Fruit fly (Drosophila melanogaster) whole organism, embryonic: ENCODE measurements around the gene CG17105.

Source experiments
- Asciz ChIP-seq: fragments of 200-800 bp; sonication (Bioruptor generic); optimal IDR thresholded peaks from 2 replicates; lab custom pipeline; 2017; ENCODE audit warnings: missing biosample characterization, mild to moderate bottlenecking, missing genetic modification characterization, missing genetic modification reagents
- B-H1 ChIP-seq: fragments of 200-800 bp; sonication (Bioruptor generic); IDR thresholded peaks from 3 replicates; pipeline ENCODE4 v1.3.6; 2022; ENCODE audit warnings: missing biosample characterization, missing genetic modification characterization
- B-H2 ChIP-seq: fragments of 200-800 bp; sonication (Bioruptor generic); optimal IDR thresholded peaks from 2 replicates; lab custom pipeline; 2018; ENCODE audit warnings: missing biosample characterization, mild to moderate bottlenecking, missing genetic modification characterization
- CG1024 ChIP-seq: fragments of 200-800 bp; sonication (Bioruptor generic); IDR thresholded peaks from 2 replicates; pipeline ENCODE4 v1.3.6; 2022; ENCODE audit warnings: missing biosample characterization, missing genetic modification characterization
- CG10565 ChIP-seq: fragments of 200-800 bp; sonication (Bioruptor generic); optimal IDR thresholded peaks from 3 replicates; lab custom pipeline; 2016; ENCODE audit warnings: missing biosample characterization, mild to moderate bottlenecking, missing genetic modification characterization
- CG10654 ChIP-seq: fragments of 200-800 bp; sonication (Bioruptor generic); optimal IDR thresholded peaks from 2 replicates; lab custom pipeline; 2016; ENCODE audit warnings: missing biosample characterization, missing genetic modification characterization
- CG12236 ChIP-seq: fragments of 200-800 bp; sonication (Bioruptor generic); optimal IDR thresholded peaks from 2 replicates; lab custom pipeline; 2016; ENCODE audit warnings: missing biosample characterization, missing genetic modification characterization
- CG12769 ChIP-seq: fragments of 200-800 bp; sonication (Bioruptor generic); optimal IDR thresholded peaks from 2 replicates; lab custom pipeline; 2019; ENCODE audit warnings: missing biosample characterization, mild to moderate bottlenecking, missing genetic modification characterization, moderate library complexity
- CG13624 ChIP-seq: fragments of 200-800 bp; sonication (Bioruptor generic); optimal IDR thresholded peaks from 2 replicates; lab custom pipeline; 2016; ENCODE audit warnings: missing biosample characterization, missing genetic modification characterization
- CG15514 ChIP-seq: fragments of 200-800 bp; sonication (Bioruptor generic); optimal IDR thresholded peaks from 3 replicates; lab custom pipeline; 2017; ENCODE audit warnings: missing biosample characterization, missing genetic modification characterization, mild to moderate bottlenecking, moderate library complexity, missing genetic modification reagents
- CG16779 ChIP-seq: fragments of 200-800 bp; sonication (Bioruptor generic); IDR thresholded peaks from 2 replicates; pipeline ENCODE4 v1.3.6; 2022; ENCODE audit warnings: missing biosample characterization, missing genetic modification characterization
- CG17385 ChIP-seq: fragments of 200-800 bp; sonication (Bioruptor generic); optimal IDR thresholded peaks from 3 replicates; lab custom pipeline; 2018; ENCODE audit warnings: missing biosample characterization, mild to moderate bottlenecking, missing genetic modification characterization
- CG2889 ChIP-seq: fragments of 200-800 bp; sonication (Bioruptor generic); IDR thresholded peaks from 3 replicates; pipeline ENCODE4 v1.3.6; 2022; ENCODE audit warnings: missing biosample characterization, missing genetic modification characterization
- CG3838 ChIP-seq: fragments of 200-800 bp; sonication (Bioruptor generic); optimal IDR thresholded peaks from 3 replicates; lab custom pipeline; 2016; ENCODE audit warnings: missing biosample characterization, missing genetic modification characterization
- CG4617 ChIP-seq: fragments of 200-800 bp; sonication (Bioruptor generic); optimal IDR thresholded peaks from 3 replicates; lab custom pipeline; 2016; ENCODE audit warnings: missing biosample characterization, missing genetic modification characterization, borderline replicate concordance
- CG4854 ChIP-seq: fragments of 200-800 bp; sonication (Bioruptor generic); optimal IDR thresholded peaks from 2 replicates; lab custom pipeline; 2016; ENCODE audit warnings: missing biosample characterization, missing genetic modification characterization, inconsistent platforms
- CG5245 ChIP-seq: fragments of 200-800 bp; sonication (Bioruptor generic); optimal IDR thresholded peaks from 3 replicates; lab custom pipeline; 2016; ENCODE audit warnings: missing biosample characterization, missing genetic modification characterization
- CG5953 ChIP-seq: fragments of 200-800 bp; sonication (Bioruptor generic); IDR thresholded peaks from 2 replicates; pipeline ENCODE4 v1.3.6; 2022; ENCODE audit warnings: missing biosample characterization, missing genetic modification characterization
- CG6175 ChIP-seq: fragments of 200-800 bp; sonication (Bioruptor generic); IDR thresholded peaks from 3 replicates; pipeline ENCODE4 v1.3.6; 2022; ENCODE audit warnings: missing biosample characterization, missing genetic modification characterization
- CTCF ChIP-seq: fragments of 200-800 bp; sonication (Bioruptor generic); optimal IDR thresholded peaks from 2 replicates; lab custom pipeline; 2017; ENCODE audit warnings: missing biosample characterization, mild to moderate bottlenecking, missing genetic modification characterization, moderate library complexity
- Fer3 ChIP-seq: fragments of 200-800 bp; sonication (Bioruptor generic); optimal IDR thresholded peaks from 2 replicates; lab custom pipeline; 2018; ENCODE audit warnings: missing biosample characterization, mild to moderate bottlenecking, missing genetic modification characterization, moderate library complexity
- HLH54F ChIP-seq: fragments of 200-800 bp; sonication (Bioruptor generic); optimal IDR thresholded peaks from 3 replicates; lab custom pipeline; 2016; ENCODE audit warnings: missing biosample characterization, missing genetic modification characterization
- Hand ChIP-seq: fragments of 200-800 bp; sonication (Bioruptor generic); optimal IDR thresholded peaks from 2 replicates; lab custom pipeline; 2017; ENCODE audit warnings: mild to moderate bottlenecking, missing biosample characterization, missing genetic modification reagents, missing genetic modification characterization
- Hr3 ChIP-seq: fragments of 200-800 bp; sonication (Bioruptor generic); optimal IDR thresholded peaks from 3 replicates; lab custom pipeline; 2016; ENCODE audit warnings: missing biosample characterization, missing genetic modification characterization
- Jarid2 ChIP-seq: fragments of 200-800 bp; sonication (Bioruptor generic); optimal IDR thresholded peaks from 3 replicates; lab custom pipeline; 2017; ENCODE audit warnings: mild to moderate bottlenecking, missing biosample characterization, missing genetic modification reagents, missing genetic modification characterization
- Meics ChIP-seq: fragments of 200-800 bp; sonication (Bioruptor generic); optimal IDR thresholded peaks from 2 replicates; lab custom pipeline; 2017; ENCODE audit warnings: missing biosample characterization, mild to moderate bottlenecking, missing genetic modification characterization
- Myb ChIP-seq: fragments of 200-800 bp; sonication (Bioruptor generic); optimal IDR thresholded peaks from 2 replicates; lab custom pipeline; 2016; ENCODE audit warnings: missing biosample characterization, missing genetic modification characterization
- NC2β ChIP-seq: fragments of 200-800 bp; sonication (Bioruptor generic); optimal IDR thresholded peaks from 2 replicates; lab custom pipeline; 2016; ENCODE audit warnings: missing biosample characterization, missing genetic modification characterization
- NFAT ChIP-seq: fragments of 200-800 bp; sonication (Bioruptor generic); IDR thresholded peaks from 2 replicates; pipeline ENCODE4 v1.3.6; 2022; ENCODE audit warnings: missing biosample characterization, missing genetic modification characterization
- Usf ChIP-seq: fragments of 200-800 bp; sonication (Bioruptor generic); optimal IDR thresholded peaks from 2 replicates; lab custom pipeline; 2017; ENCODE audit warnings: missing genotype, missing biosample characterization, missing genetic modification characterization
- Xbp1 ChIP-seq: fragments of 200-800 bp; sonication (Bioruptor generic); optimal IDR thresholded peaks from 3 replicates; lab custom pipeline; 2016; ENCODE audit warnings: missing biosample characterization, mild to moderate bottlenecking, missing genetic modification characterization
- amos ChIP-seq: fragments of 200-800 bp; sonication (Bioruptor generic); IDR thresholded peaks from 2 replicates; pipeline ENCODE4 v1.3.6; 2022; ENCODE audit warnings: missing biosample characterization, missing genetic modification characterization; ENCODE audit not compliant: partially characterized antibody
- bsh ChIP-seq, 2 experiments: fragments of 200-800 bp; sonication (Bioruptor generic); optimal IDR thresholded peaks; 2 replicates each; lab custom pipeline; 2017 to 2018; ENCODE audit warnings: mild to moderate bottlenecking in 2 of 2, missing biosample characterization in 2 of 2, missing genetic modification characterization in 2 of 2, moderate library complexity in 1 of 2
- cas ChIP-seq: fragments of 200-800 bp; sonication (Bioruptor generic); IDR thresholded peaks from 2 replicates; pipeline ENCODE4 v1.3.6; 2022; ENCODE audit warnings: missing biosample characterization, missing genetic modification characterization
- caup ChIP-seq: fragments of 200-800 bp; sonication (Bioruptor generic); optimal IDR thresholded peaks from 3 replicates; lab custom pipeline; 2017; ENCODE audit warnings: missing biosample characterization, mild to moderate bottlenecking, missing genetic modification characterization, moderate library complexity; ENCODE audit not compliant: severe bottlenecking
- chif ChIP-seq, 2 experiments: fragments of 200-800 bp; sonication (Bioruptor generic); optimal IDR thresholded peaks; 3 replicates each; lab custom pipeline; 2016; ENCODE audit warnings: missing biosample characterization in 2 of 2, missing genetic modification characterization in 2 of 2
- crc ChIP-seq: fragments of 200-800 bp; sonication (Bioruptor generic); optimal IDR thresholded peaks from 2 replicates; lab custom pipeline; 2016; ENCODE audit warnings: missing biosample characterization, missing genetic modification characterization
- croc ChIP-seq: fragments of 200-800 bp; sonication (Bioruptor generic); conservative IDR thresholded peaks from 3 replicates; pipeline ENCODE4 v1.3.6; 2022; ENCODE audit warnings: missing biosample characterization, missing genetic modification characterization
- cwo ChIP-seq: fragments of 200-800 bp; sonication (Bioruptor generic); optimal IDR thresholded peaks from 3 replicates; lab custom pipeline; 2017; ENCODE audit warnings: missing biosample characterization, missing genetic modification characterization, mild to moderate bottlenecking, moderate library complexity, missing genetic modification reagents
- eyg ChIP-seq: fragments of 200-800 bp; sonication (Bioruptor generic); optimal IDR thresholded peaks from 3 replicates; lab custom pipeline; 2016; ENCODE audit warnings: missing biosample characterization, missing genetic modification characterization
- gcm ChIP-seq: fragments of 200-800 bp; sonication (Bioruptor generic); optimal IDR thresholded peaks from 2 replicates; lab custom pipeline; 2019; ENCODE audit warnings: missing biosample characterization, mild to moderate bottlenecking, missing genetic modification characterization, moderate library complexity
- gro ChIP-seq: fragments of 200-800 bp; sonication (Bioruptor generic); optimal IDR thresholded peaks from 2 replicates; lab custom pipeline; 2016; ENCODE audit warnings: missing biosample characterization, missing genetic modification characterization
- ham ChIP-seq: fragments of 200-800 bp; sonication (Bioruptor generic); IDR thresholded peaks from 2 replicates; pipeline ENCODE4 v1.3.6; 2022; ENCODE audit warnings: missing biosample characterization, missing genetic modification characterization
- insv ChIP-seq, 2 experiments: fragments of 200-800 bp; sonication (Bioruptor generic); optimal IDR thresholded peaks; 3 replicates each; lab custom pipeline; 2016 to 2018; ENCODE audit warnings: missing biosample characterization in 2 of 2, missing genetic modification characterization in 2 of 2
- lbe ChIP-seq: fragments of 200-800 bp; sonication (Bioruptor generic); optimal IDR thresholded peaks from 2 replicates; lab custom pipeline; 2016; ENCODE audit warnings: missing biosample characterization, mild to moderate bottlenecking, missing genetic modification characterization
- nom ChIP-seq: fragments of 200-800 bp; sonication (Bioruptor generic); optimal IDR thresholded peaks from 2 replicates; lab custom pipeline; 2017; ENCODE audit warnings: missing biosample characterization, missing genetic modification characterization, mild to moderate bottlenecking, moderate library complexity, missing genetic modification reagents
- peb ChIP-seq: fragments of 200-800 bp; sonication (Bioruptor generic); IDR thresholded peaks from 2 replicates; pipeline ENCODE4 v1.3.6; 2022; ENCODE audit warnings: missing biosample characterization, missing genetic modification characterization
- ranshi ChIP-seq: fragments of 200-800 bp; sonication (Bioruptor generic); IDR thresholded peaks from 2 replicates; pipeline ENCODE4 v1.3.6; 2022; ENCODE audit warnings: missing biosample characterization, missing genetic modification characterization
- ro ChIP-seq: fragments of 200-800 bp; sonication (Bioruptor generic); IDR thresholded peaks from 2 replicates; pipeline ENCODE4 v1.3.6; 2022; ENCODE audit warnings: missing biosample characterization, missing genetic modification characterization
- shn ChIP-seq: fragments of 200-800 bp; sonication (Bioruptor generic); optimal IDR thresholded peaks from 3 replicates; lab custom pipeline; 2016; ENCODE audit warnings: missing biosample characterization, missing genetic modification characterization
- tgo ChIP-seq: fragments of 200-800 bp; sonication (Bioruptor generic); IDR thresholded peaks from 3 replicates; pipeline ENCODE4 v1.3.6; 2022; ENCODE audit warnings: missing biosample characterization, missing genetic modification characterization
- usp ChIP-seq: fragments of >200 bp; optimal IDR thresholded peaks from 2 replicates; lab custom pipeline; 2017; ENCODE audit warnings: missing biosample characterization, missing genetic modification characterization
- zfh2 ChIP-seq: fragments of 200-800 bp; sonication (Bioruptor generic); optimal IDR thresholded peaks from 2 replicates; lab custom pipeline; 2016; ENCODE audit warnings: missing biosample characterization, missing genetic modification characterization

Gene CG17105

dm6 chr2L:10728751-10729150 lies 47.9 kb downstream of the CG17105 start, which contains the start of gene CG6443 (continued):
- TF ChIP-seq Jarid2 (GFP tag; lab: Kevin White, UChicago) (no peak), CTCF (no peak), CG2889 (GFP tag; lab: Robert Waterston, UW) (no peak), Hr3 (GFP tag; lab: Kevin White, UChicago) (no peak), cas (GFP tag; lab: Robert Waterston, UW) (no peak), gcm (no peak), CG10565 (GFP tag; lab: Kevin White, UChicago) (no peak), crc (GFP tag; lab: Kevin White, UChicago) (no peak), CG13624 (GFP tag; lab: Kevin White, UChicago) (no peak), NC2β (GFP tag; lab: Kevin White, UChicago) (no peak), CG6175 (GFP tag; lab: Robert Waterston, UW) (no peak), HLH54F (GFP tag; lab: Kevin White, UChicago) (no peak), CG10654 (no peak), Usf (GFP tag; lab: Kevin White, UChicago) (no peak), Fer3 (no peak), Asciz (no peak), CG17385 (GFP tag; lab: Kevin White, UChicago) (no peak), CG12769 (no peak), lbe (no peak), CG1024 (GFP tag; lab: Robert Waterston, UW) (no peak), Xbp1 (GFP tag; lab: Kevin White, UChicago) (no peak), ham (GFP tag; lab: Robert Waterston, UW) (no peak), zfh2 (GFP tag; lab: Kevin White, UChicago) (no peak), insv (GFP tag; optimal IDR thresholded peaks at IDR 0.05; lab: Kevin White, UChicago) (no peak), Myb (GFP tag; lab: Kevin White, UChicago) (peak; percentile 58), chif (GFP tag; optimal IDR thresholded peaks at IDR 0.05; lab: Kevin White, UChicago) (no peak), caup (no peak), nom (GFP tag; lab: Kevin White, UChicago) (no peak), ranshi (GFP tag; lab: Robert Waterston, UW) (no peak), B-H1 (no peak), Hand (no peak), Meics (GFP tag; lab: Kevin White, UChicago) (no peak), tgo (GFP tag; lab: Robert Waterston, UW) (no peak), usp (GFP tag; lab: Kevin White, UChicago) (no peak), shn (no peak), peb (GFP tag; lab: Robert Waterston, UW) (no peak), ro (GFP tag; lab: Robert Waterston, UW) (no peak), B-H2 (no peak), NFAT (GFP tag; lab: Robert Waterston, UW) (no peak), cwo (GFP tag; lab: Kevin White, UChicago) (no peak), amos (peak; percentile 81), CG3838 (GFP tag; lab: Kevin White, UChicago) (no peak), CG16779 (GFP tag; lab: Robert Waterston, UW) (no peak), CG15514 (peak; percentile 68), bsh (GFP tag; optimal IDR thresholded peaks at IDR 0.05; lab: Kevin White, UChicago) (no peak), gro (GFP tag; lab: Kevin White, UChicago) (no peak), eyg (no peak), CG5953 (no peak), CG12236 (no peak), CG4854 (GFP tag; lab: Kevin White, UChicago) (no peak), CG4617 (GFP tag; lab: Kevin White, UChicago) (peak; percentile 11), croc (GFP tag; lab: Robert Waterston, UW) (no peak), CG5245 (GFP tag; lab: Kevin White, UChicago) (no peak)
